Worm (Caenorhabditis elegans) whole organism, young adult: ENCODE results near the gene srw-69.

ENCODE experiments used
- B0261.1 ChIP-seq: sonication (generic microtip); optimal IDR thresholded peaks from 2 replicates; lab custom pipeline; 2016; ENCODE audit warnings: mild to moderate bottlenecking, missing genetic modification characterization, moderate library complexity, missing compliant biosample characterization
- C17E4.6 ChIP-seq: fragments of 200-800 bp; sonication (Bioruptor generic); IDR thresholded peaks from 2 replicates; pipeline ENCODE4 v1.3.6; 2022; ENCODE audit warnings: missing genetic modification reagents, missing genetic modification characterization, missing compliant biosample characterization
- D2030.7 ChIP-seq: fragments of 200-800 bp; sonication (Bioruptor generic); IDR thresholded peaks from 2 replicates; pipeline ENCODE4 v1.3.6; 2022; ENCODE audit warnings: missing genetic modification reagents, missing genetic modification characterization, missing compliant biosample characterization
- F22D6.2 ChIP-seq: sonication (generic microtip); optimal IDR thresholded peaks from 2 replicates; lab custom pipeline; 2016; ENCODE audit warnings: mild to moderate bottlenecking, missing genetic modification characterization, missing compliant biosample characterization
- F23B12.7 ChIP-seq: sonication (generic microtip); optimal IDR thresholded peaks from 2 replicates; lab custom pipeline; 2017; ENCODE audit warnings: missing genetic modification characterization, mild to moderate bottlenecking, missing compliant biosample characterization, antibody characterized with exemption, moderate library complexity; ENCODE audit not compliant: insufficient read depth
- F33H1.4 ChIP-seq: fragments of 200-800 bp; sonication (Bioruptor generic); IDR thresholded peaks from 2 replicates; pipeline ENCODE4 v1.3.6; 2022; ENCODE audit warnings: missing genetic modification reagents, missing genetic modification characterization, missing compliant biosample characterization
- F55B11.4 ChIP-seq: sonication (generic microtip); optimal IDR thresholded peaks from 2 replicates; lab custom pipeline; 2016; ENCODE audit warnings: missing compliant biosample characterization, missing genetic modification characterization, borderline replicate concordance; ENCODE audit not compliant: insufficient read depth
- F57A8.1 ChIP-seq: fragments of 200-800 bp; sonication (Bioruptor generic); optimal IDR thresholded peaks from 2 replicates; lab custom pipeline; 2018; ENCODE audit warnings: mild to moderate bottlenecking, missing genetic modification characterization, moderate library complexity, missing compliant biosample characterization
- K12H6.12 ChIP-seq: fragments of 200-800 bp; sonication (Bioruptor generic); optimal IDR thresholded peaks from 2 replicates; lab custom pipeline; 2018; ENCODE audit warnings: mild to moderate bottlenecking, missing genetic modification characterization, missing compliant biosample characterization
- Y53F4B.3 ChIP-seq: fragments of 200-800 bp; sonication (Bioruptor generic); IDR thresholded peaks from 2 replicates; pipeline ENCODE4 v1.3.6; 2022; ENCODE audit warnings: missing genetic modification reagents, missing genetic modification characterization, missing compliant biosample characterization
- Y56A3A.18 ChIP-seq: fragments of 200-800 bp; sonication (Bioruptor generic); IDR thresholded peaks from 2 replicates; pipeline ENCODE4 v1.3.6; 2022; ENCODE audit warnings: missing genetic modification reagents, missing genetic modification characterization, missing compliant biosample characterization
- Y67H2A.10 ChIP-seq: fragments of 200-800 bp; sonication (Bioruptor generic); conservative IDR thresholded peaks from 2 replicates; pipeline ENCODE4 v1.3.6; 2022; ENCODE audit warnings: missing genetic modification reagents, missing genetic modification characterization, missing compliant biosample characterization
- Y79H2A.3 ChIP-seq: fragments of 200-800 bp; sonication (Bioruptor generic); conservative IDR thresholded peaks from 2 replicates; pipeline ENCODE4 v1.3.6; 2022; ENCODE audit warnings: missing genetic modification reagents, missing genetic modification characterization, missing compliant biosample characterization
- akir-1 ChIP-seq: fragments of 200-800 bp; sonication (Bioruptor generic); optimal IDR thresholded peaks from 2 replicates; lab custom pipeline; 2018; ENCODE audit warnings: mild to moderate bottlenecking, missing genetic modification characterization, moderate library complexity, missing compliant biosample characterization
- attf-6 ChIP-seq: fragments of 200-800 bp; sonication (Bioruptor generic); IDR thresholded peaks from 2 replicates; pipeline ENCODE4 v1.3.6; 2022; ENCODE audit warnings: missing genetic modification reagents, missing genetic modification characterization, missing compliant biosample characterization
- cebp-1 ChIP-seq, 2 experiments: fragments of 200-800 bp in 1 of 2; sonication (Bioruptor generic) in 1 of 2; sonication (generic microtip) in 1 of 2; IDR thresholded peaks in 1 of 2; optimal IDR thresholded peaks in 1 of 2; 2 replicates each; pipeline versions ENCODE4 v1.3.6 to Lab custom; 2017 to 2022; ENCODE audit warnings: missing compliant biosample characterization in 2 of 2, missing genetic modification characterization in 2 of 2, mild to moderate bottlenecking in 1 of 2, missing genetic modification reagents in 1 of 2, moderate library complexity in 1 of 2
- ceh-27 ChIP-seq: fragments of 200-800 bp; sonication (Bioruptor generic); optimal IDR thresholded peaks from 2 replicates; lab custom pipeline; 2018; ENCODE audit warnings: mild to moderate bottlenecking, missing genetic modification characterization, moderate library complexity, missing compliant biosample characterization
- ceh-40 ChIP-seq: fragments of 200-800 bp; sonication (Bioruptor generic); IDR thresholded peaks from 2 replicates; pipeline ENCODE4 v1.3.6; 2022; ENCODE audit warnings: missing genetic modification characterization, missing compliant biosample characterization
- ceh-79 ChIP-seq: sonication (generic microtip); optimal IDR thresholded peaks from 2 replicates; lab custom pipeline; 2017; ENCODE audit warnings: mild to moderate bottlenecking, missing genetic modification characterization, missing compliant biosample characterization
- ceh-91 ChIP-seq: fragments of 200-800 bp; sonication (Bioruptor generic); IDR thresholded peaks from 2 replicates; pipeline ENCODE4 v1.3.6; 2022; ENCODE audit warnings: missing genetic modification reagents, missing genetic modification characterization, missing compliant biosample characterization
- dpl-1 ChIP-seq: fragments of 150-350 bp; optimal IDR thresholded peaks from 2 replicates; lab custom pipeline; 2014; ENCODE audit warnings: missing biosample characterization, missing genetic modification reagents, missing genetic modification characterization
- egl-18 ChIP-seq: fragments of 200-800 bp; sonication (Bioruptor generic); IDR thresholded peaks from 2 replicates; pipeline ENCODE4 v1.3.6; 2022; ENCODE audit warnings: missing genetic modification reagents, missing genetic modification characterization, missing compliant biosample characterization
- egrh-3 ChIP-seq: fragments of 200-800 bp; sonication (Bioruptor generic); IDR thresholded peaks from 2 replicates; pipeline ENCODE4 v1.3.6; 2022; ENCODE audit warnings: missing genetic modification reagents, missing genetic modification characterization, missing compliant biosample characterization
- hrde-1 ChIP-seq: sonication (generic microtip); optimal IDR thresholded peaks from 2 replicates; lab custom pipeline; 2016; ENCODE audit warnings: missing genetic modification characterization, mild to moderate bottlenecking, missing compliant biosample characterization, moderate library complexity, missing genotype, missing genetic modification reagents, borderline replicate concordance
- lin-26 ChIP-seq: fragments of 200-800 bp; sonication (Bioruptor generic); IDR thresholded peaks from 2 replicates; pipeline ENCODE4 v1.3.6; 2022; ENCODE audit warnings: missing genetic modification reagents, missing genetic modification characterization, missing compliant biosample characterization
- lin-54 ChIP-seq: fragments of 200-800 bp; sonication (Bioruptor generic); optimal IDR thresholded peaks from 2 replicates; lab custom pipeline; 2018; ENCODE audit warnings: mild to moderate bottlenecking, missing genetic modification characterization, missing compliant biosample characterization
- lir-1 ChIP-seq: fragments of 200-800 bp; sonication (Bioruptor generic); conservative IDR thresholded peaks from 2 replicates; pipeline ENCODE4 v1.3.6; 2022; ENCODE audit warnings: missing genetic modification reagents, missing genetic modification characterization, missing compliant biosample characterization
- madf-8 ChIP-seq: fragments of 200-800 bp; sonication (Bioruptor generic); conservative IDR thresholded peaks from 2 replicates; pipeline ENCODE4 v1.3.6; 2022; ENCODE audit warnings: missing genetic modification reagents, missing genetic modification characterization, missing compliant biosample characterization
- mxl-1 ChIP-seq: sonication (generic microtip); optimal IDR thresholded peaks from 2 replicates; lab custom pipeline; 2016; ENCODE audit warnings: missing genetic modification characterization, missing compliant biosample characterization
- nfya-2 ChIP-seq: fragments of 200-800 bp; sonication (Bioruptor generic); IDR thresholded peaks from 2 replicates; pipeline ENCODE4 v1.3.6; 2022; ENCODE audit warnings: missing genetic modification reagents, missing genetic modification characterization, missing compliant biosample characterization
- nhr-27 ChIP-seq: fragments of 200-800 bp; sonication (Bioruptor generic); optimal IDR thresholded peaks from 2 replicates; lab custom pipeline; 2018; ENCODE audit warnings: mild to moderate bottlenecking, missing genetic modification characterization, moderate library complexity, missing compliant biosample characterization
- nhr-80 ChIP-seq: sonication (generic microtip); optimal IDR thresholded peaks from 2 replicates; lab custom pipeline; 2016; ENCODE audit warnings: missing genetic modification characterization, missing compliant biosample characterization
- pbrm-1 ChIP-seq: fragments of 200-800 bp; sonication (Bioruptor generic); IDR thresholded peaks from 2 replicates; pipeline ENCODE4 v1.3.6; 2022; ENCODE audit warnings: missing genetic modification reagents, missing genetic modification characterization, missing compliant biosample characterization
- rcor-1 ChIP-seq: fragments of 200-800 bp; sonication (Bioruptor generic); IDR thresholded peaks from 2 replicates; pipeline ENCODE4 v1.3.6; 2022; ENCODE audit warnings: missing genetic modification reagents, missing genetic modification characterization, missing compliant biosample characterization
- snpc-3.4 ChIP-seq: sonication (generic microtip); optimal IDR thresholded peaks from 2 replicates; lab custom pipeline; 2017; ENCODE audit warnings: missing genetic modification characterization, mild to moderate bottlenecking, missing compliant biosample characterization, antibody characterized with exemption, moderate library complexity, missing genotype, missing genetic modification reagents
- sptf-2 ChIP-seq: fragments of 200-800 bp; sonication (Bioruptor generic); optimal IDR thresholded peaks from 2 replicates; lab custom pipeline; 2018; ENCODE audit warnings: mild to moderate bottlenecking, missing genetic modification characterization, missing compliant biosample characterization
- tbx-9 ChIP-seq: sonication (generic microtip); optimal IDR thresholded peaks from 2 replicates; lab custom pipeline; 2016; ENCODE audit warnings: borderline replicate concordance, missing genetic modification characterization, inconsistent platforms, missing compliant biosample characterization
- ztf-18 ChIP-seq: sonication (generic microtip); optimal IDR thresholded peaks from 2 replicates; lab custom pipeline; 2016; ENCODE audit warnings: missing genotype, mild to moderate bottlenecking, missing genetic modification characterization, missing compliant biosample characterization
- ztf-25 ChIP-seq: fragments of 200-800 bp; sonication (Bioruptor generic); IDR thresholded peaks from 2 replicates; pipeline ENCODE4 v1.3.6; 2022; ENCODE audit warnings: missing genetic modification reagents, missing genetic modification characterization, missing compliant biosample characterization
- ztf-26 ChIP-seq: sonication (generic microtip); optimal IDR thresholded peaks from 2 replicates; lab custom pipeline; 2017; ENCODE audit warnings: missing genetic modification characterization, missing compliant biosample characterization

Gene srw-69

ce11 chrV:7428880-7429279, at the start of gene srw-69:
TSS of gene srw-69 (minus strand) at chrV:7428980.
- no peak for TF ChIP-seq cebp-1 (GFP tag; IDR thresholded peaks at IDR 0.05; lab: Robert Waterston, UW)
- TF ChIP-seq cebp-1 (tag; optimal IDR thresholded peaks at IDR 0.05; lab: Kevin White, UChicago): no peak
- no peak for TF ChIP-seq egrh-3
- no peak for TF ChIP-seq rcor-1 (GFP tag; lab: Robert Waterston, UW)
- no peak for TF ChIP-seq K12H6.12 (tag; lab: Kevin White, UChicago)
- no peak for TF ChIP-seq B0261.1 (tag; lab: Kevin White, UChicago)
- no peak for TF ChIP-seq ceh-40 (GFP tag; lab: Robert Waterston, UW)
- no peak for TF ChIP-seq ztf-18
- no peak for TF ChIP-seq tbx-9 (tag; lab: Kevin White, UChicago)

ce11 chrV:7478404-7478803, 49.6 kb upstream of the srw-69 start, which contains the start of gene str-190:
TSS of gene str-190 (minus strand) at chrV:7478504.
- TF ChIP-seq nfya-2 (GFP tag; lab: Robert Waterston, UW) (no peak), ztf-18 (no peak)

- TF ChIP-seq nhr-27 (tag; lab: Kevin White, UChicago): no peak
- TF ChIP-seq pbrm-1 (GFP tag; lab: Robert Waterston, UW): no peak
- TF ChIP-seq snpc-3.4 (tag; lab: Kevin White, UChicago): no peak
- TF ChIP-seq sptf-2 (GFP tag; lab: Kevin White, UChicago): no peak
- TF ChIP-seq lin-26: no peak
- TF ChIP-seq, all 124 proteins: peak for 0
Measured at ce11 chrV:7476766-7477165, 48.0 kb upstream of the srw-69 start, which contains the start of gene srh-125. TSS of gene srh-125 (minus strand) at chrV:7476866.

ce11 chrV:7472815-7473214, 44.0 kb upstream of the srw-69 start, which contains the start of gene str-28:
TSS of gene str-28 (minus strand) at chrV:7472915.
- TF ChIP-seq lir-1 (GFP tag; lab: Robert Waterston, UW) (no peak), C17E4.6 (no peak), pbrm-1 (GFP tag; lab: Robert Waterston, UW) (no peak), lin-54 (GFP tag; lab: Kevin White, UChicago) (no peak), nfya-2 (GFP tag; lab: Robert Waterston, UW) (no peak), dpl-1 (GFP tag; lab: Kevin White, UChicago) (no peak), snpc-3.4 (tag; lab: Kevin White, UChicago) (no peak), hrde-1 (tag; lab: Kevin White, UChicago) (no peak), F23B12.7 (tag; lab: Kevin White, UChicago) (no peak), F57A8.1 (GFP tag; lab: Kevin White, UChicago) (no peak), mxl-1 (tag; lab: Kevin White, UChicago) (no peak), ceh-40 (GFP tag; lab: Robert Waterston, UW) (no peak), Y56A3A.18 (no peak), Y79H2A.3 (GFP tag; lab: Robert Waterston, UW) (no peak)

- TF ChIP-seq ztf-26 (tag; lab: Kevin White, UChicago) (no peak), D2030.7 (GFP tag; lab: Robert Waterston, UW) (no peak), attf-6 (GFP tag; lab: Robert Waterston, UW) (no peak), nhr-80 (tag; lab: Kevin White, UChicago) (peak; percentile 60), F23B12.7 (tag; lab: Kevin White, UChicago) (no peak), ztf-25 (GFP tag; lab: Robert Waterston, UW) (no peak), C17E4.6 (no peak), akir-1 (GFP tag; lab: Kevin White, UChicago) (no peak), F55B11.4 (tag; lab: Kevin White, UChicago) (no peak), ceh-27 (GFP tag; lab: Kevin White, UChicago) (peak; percentile 65), rcor-1 (GFP tag; lab: Robert Waterston, UW) (0 out of 2 replicates have a peak, but pooled peaks have one; percentile 32), madf-8 (GFP tag; lab: Robert Waterston, UW) (peak; percentile 46), egl-18 (GFP tag; lab: Robert Waterston, UW) (no peak), Y67H2A.10 (GFP tag; lab: Robert Waterston, UW) (no peak), Y53F4B.3 (GFP tag; lab: Robert Waterston, UW) (no peak), F22D6.2 (tag; lab: Kevin White, UChicago) (no peak), F33H1.4 (no peak), ceh-91 (GFP tag; lab: Robert Waterston, UW) (no peak), ceh-79 (tag; lab: Kevin White, UChicago) (no peak)
Measured at ce11 chrV:7465509-7465908, 36.7 kb upstream of the srw-69 start, which contains the start of gene F25E5.1. TSS of gene F25E5.1 (plus strand) at chrV:7465884.
